Fruit fly (Drosophila melanogaster) Kc167 (cell line): Measurements from ENCODE around the gene CG2865.

Source experiments
- insv ChIP-seq: fragments of >200 bp; optimal IDR thresholded peaks from 3 replicates; lab custom pipeline; 2018; ENCODE audit warnings: missing external identifiers
- psq ChIP-seq: fragments of >200 bp; optimal IDR thresholded peaks from 2 replicates; lab custom pipeline; 2017; ENCODE audit warnings: missing external identifiers

DNA sequence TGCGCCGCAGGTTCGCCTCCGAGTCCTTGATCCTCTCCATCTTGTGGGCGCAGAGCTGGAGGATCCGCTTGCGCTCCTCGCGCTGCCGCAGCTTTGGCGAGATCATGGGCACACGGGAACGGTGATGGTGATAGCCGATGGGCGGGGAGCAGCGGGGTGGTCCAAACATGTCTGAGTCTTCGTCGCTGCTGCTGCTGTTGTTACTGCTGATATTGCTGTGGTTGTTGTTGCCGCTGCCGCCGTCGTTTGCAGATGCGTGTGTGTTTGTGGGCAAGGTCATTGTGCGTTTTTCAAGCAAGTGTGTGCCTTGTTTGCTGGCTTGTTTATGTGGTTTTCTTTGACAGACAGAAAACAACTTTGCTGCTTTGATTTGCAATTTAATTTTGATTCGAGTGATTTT is 801 bp downstream of the CG2865 start:
- no peak for TF ChIP-seq insv (lab: Kevin White, UChicago)
- TF ChIP-seq psq (lab: Kevin White, UChicago), result no peak
